Worm (Caenorhabditis elegans) whole organism, late embryonic: ENCODE results near the gene Y54G2A.36.

ENCODE experiments used
- F13H6.1 ChIP-seq: sonication (generic microtip); optimal IDR thresholded peaks from 2 replicates; lab custom pipeline; 2016; ENCODE audit warnings: missing genetic modification characterization, missing compliant biosample characterization
- ama-1 ChIP-seq: fragments of 150-350 bp; optimal IDR thresholded peaks from 2 replicates; lab custom pipeline; 2014
- ceh-18 ChIP-seq: sonication (generic microtip); optimal IDR thresholded peaks from 2 replicates; lab custom pipeline; 2016; ENCODE audit warnings: missing genetic modification characterization, missing compliant biosample characterization
- ceh-31 ChIP-seq: sonication (generic microtip); optimal IDR thresholded peaks from 2 replicates; lab custom pipeline; 2016; ENCODE audit warnings: missing genetic modification characterization, missing compliant biosample characterization
- ceh-6 ChIP-seq: fragments of 200-800 bp; sonication (Bioruptor generic); optimal IDR thresholded peaks from 2 replicates; lab custom pipeline; 2018; ENCODE audit warnings: mild to moderate bottlenecking, missing genetic modification characterization, missing compliant biosample characterization
- lin-11 ChIP-seq: fragments of 200-800 bp; sonication (Bioruptor generic); optimal IDR thresholded peaks from 2 replicates; lab custom pipeline; 2018; ENCODE audit warnings: mild to moderate bottlenecking, missing genetic modification characterization, missing compliant biosample characterization
- pros-1 ChIP-seq: fragments of 150-350 bp; optimal IDR thresholded peaks from 2 replicates; lab custom pipeline; 2014; ENCODE audit warnings: missing biosample characterization, missing genetic modification reagents, missing genetic modification characterization
- unc-55 ChIP-seq: sonication (generic microtip); optimal IDR thresholded peaks from 2 replicates; lab custom pipeline; 2017; ENCODE audit warnings: missing biosample characterization, missing genetic modification reagents, missing genetic modification characterization
- unc-86 ChIP-seq: sonication (generic microtip); optimal IDR thresholded peaks from 2 replicates; lab custom pipeline; 2016; ENCODE audit warnings: missing genetic modification characterization, missing compliant biosample characterization

ce11 chrIV:2887245-2887644 is 10.2 kb upstream of the Y54G2A.36 start:
- TF ChIP-seq pros-1 (tag; lab: Kevin White, UChicago) (no peak), unc-86 (no peak), unc-55 (GFP tag; lab: Kevin White, UChicago) (no peak), ceh-18 (tag; lab: Kevin White, UChicago) (no peak), ama-1 (lab: Kevin White, UChicago) (no peak), ceh-31 (tag; lab: Kevin White, UChicago) (no peak), lin-11 (no peak), ceh-6 (GFP tag; lab: Kevin White, UChicago) (no peak), F13H6.1 (tag; lab: Kevin White, UChicago) (no peak)
